Fruit fly (Drosophila melanogaster) whole organism, prepupa: ENCODE results near the gene CG14518.
A peak's percentile ranks its signal among the peaks of the same experiment; 100 is the strongest.

Experiments
- Blimp-1 ChIP-seq: fragments of 200-800 bp; sonication (Bioruptor generic); optimal IDR thresholded peaks from 3 replicates; lab custom pipeline; 2017; ENCODE audit warnings: missing biosample characterization, missing genetic modification characterization, mild to moderate bottlenecking, moderate library complexity, missing genetic modification reagents
- CG10631 ChIP-seq: fragments of 200-800 bp; sonication (Bioruptor generic); optimal IDR thresholded peaks from 2 replicates; lab custom pipeline; 2016; ENCODE audit warnings: missing biosample characterization, missing genetic modification characterization
- CG10669 ChIP-seq: fragments of 200-800 bp; sonication (Bioruptor generic); optimal IDR thresholded peaks from 3 replicates; lab custom pipeline; 2018; ENCODE audit warnings: missing biosample characterization, mild to moderate bottlenecking, missing genetic modification characterization, moderate library complexity
- CG11294 ChIP-seq: fragments of 200-800 bp; sonication (Bioruptor generic); IDR thresholded peaks from 2 replicates; pipeline ENCODE4 v1.3.6; 2022; ENCODE audit warnings: missing biosample characterization, missing genetic modification characterization
- CG11902 ChIP-seq: fragments of 200-800 bp; sonication (Bioruptor generic); optimal IDR thresholded peaks from 3 replicates; lab custom pipeline; 2016; ENCODE audit warnings: missing biosample characterization, missing genetic modification characterization
- CG15336 ChIP-seq: fragments of 200-800 bp; sonication (Bioruptor generic); IDR thresholded peaks from 2 replicates; pipeline ENCODE4 v1.3.6; 2022; ENCODE audit warnings: missing biosample characterization, missing genetic modification characterization
- CG1621 ChIP-seq: fragments of 200-800 bp; sonication (Bioruptor generic); optimal IDR thresholded peaks from 3 replicates; lab custom pipeline; 2018; ENCODE audit warnings: missing biosample characterization, mild to moderate bottlenecking, missing genetic modification characterization
- CG16779 ChIP-seq: fragments of 200-800 bp; sonication (Bioruptor generic); optimal IDR thresholded peaks from 3 replicates; lab custom pipeline; 2017; ENCODE audit warnings: missing biosample characterization, mild to moderate bottlenecking, missing genetic modification characterization
- CG3032 ChIP-seq: fragments of 200-800 bp; optimal IDR thresholded peaks from 2 replicates; lab custom pipeline; 2019; ENCODE audit warnings: missing biosample characterization, mild to moderate bottlenecking, missing genetic modification characterization, moderate library complexity
- CG31627 ChIP-seq: fragments of 200-800 bp; sonication (Bioruptor generic); optimal IDR thresholded peaks from 3 replicates; lab custom pipeline; 2016; ENCODE audit warnings: missing biosample characterization, missing genetic modification characterization
- CG32006 ChIP-seq: fragments of 200-800 bp; sonication (Bioruptor generic); optimal IDR thresholded peaks from 3 replicates; lab custom pipeline; 2017; ENCODE audit warnings: missing biosample characterization, mild to moderate bottlenecking, missing genetic modification characterization
- CG3919 ChIP-seq: fragments of 200-800 bp; sonication (Bioruptor generic); optimal IDR thresholded peaks from 3 replicates; lab custom pipeline; 2016; ENCODE audit warnings: missing biosample characterization, missing genetic modification characterization
- CG4318 ChIP-seq: fragments of 200-800 bp; sonication (Bioruptor generic); optimal IDR thresholded peaks from 3 replicates; lab custom pipeline; 2017; ENCODE audit warnings: missing biosample characterization, mild to moderate bottlenecking, missing genetic modification characterization
- CG6276 ChIP-seq: fragments of 200-800 bp; sonication (Bioruptor generic); optimal IDR thresholded peaks from 2 replicates; lab custom pipeline; 2017; ENCODE audit warnings: missing biosample characterization, mild to moderate bottlenecking, missing genetic modification characterization
- CG6792 ChIP-seq: fragments of 200-800 bp; sonication (Bioruptor generic); optimal IDR thresholded peaks from 3 replicates; lab custom pipeline; 2016; ENCODE audit warnings: missing biosample characterization, missing genetic modification characterization
- CG6808 ChIP-seq: fragments of 200-800 bp; sonication (Bioruptor generic); optimal IDR thresholded peaks from 3 replicates; lab custom pipeline; 2017; ENCODE audit warnings: missing biosample characterization, missing genetic modification characterization, mild to moderate bottlenecking, moderate library complexity, missing genetic modification reagents
- CG8119 ChIP-seq: fragments of 200-800 bp; sonication (Bioruptor generic); IDR thresholded peaks from 3 replicates; pipeline ENCODE4 v1.3.6; 2022; ENCODE audit warnings: missing biosample characterization, missing genetic modification characterization
- CG8319 ChIP-seq: fragments of 200-800 bp; sonication (Bioruptor generic); optimal IDR thresholded peaks from 3 replicates; lab custom pipeline; 2016; ENCODE audit warnings: missing biosample characterization, missing genetic modification characterization
- CG8632 ChIP-seq: fragments of 200-800 bp; sonication (Bioruptor generic); optimal IDR thresholded peaks from 3 replicates; lab custom pipeline; 2016; ENCODE audit warnings: missing biosample characterization, missing genetic modification characterization
- CG9139 ChIP-seq: fragments of 200-800 bp; sonication (Bioruptor generic); optimal IDR thresholded peaks from 3 replicates; lab custom pipeline; 2017; ENCODE audit warnings: missing biosample characterization, mild to moderate bottlenecking, missing genetic modification characterization
- Eip75B ChIP-seq: fragments of 200-800 bp; sonication (Bioruptor generic); optimal IDR thresholded peaks from 3 replicates; lab custom pipeline; 2016; ENCODE audit warnings: missing biosample characterization, missing genetic modification characterization
- Eip78C ChIP-seq: fragments of 200-800 bp; sonication (Bioruptor generic); peaks from one replicate; lab custom pipeline; 2016; ENCODE audit warnings: missing biosample characterization, missing genetic modification characterization
- Eip93F ChIP-seq: fragments of 200-800 bp; sonication (Bioruptor generic); optimal IDR thresholded peaks from 2 replicates; lab custom pipeline; 2016; ENCODE audit warnings: missing biosample characterization, mild to moderate bottlenecking, missing genetic modification characterization
- Ets21C ChIP-seq: fragments of 200-800 bp; sonication (Bioruptor generic); optimal IDR thresholded peaks from 3 replicates; lab custom pipeline; 2016; ENCODE audit warnings: missing biosample characterization, missing genetic modification characterization
- Ets96B ChIP-seq: fragments of 200-800 bp; optimal IDR thresholded peaks from 2 replicates; lab custom pipeline; 2019; ENCODE audit warnings: missing biosample characterization, mild to moderate bottlenecking, missing genetic modification characterization, moderate library complexity
- Hr38 ChIP-seq: sonication (Bioruptor generic); optimal IDR thresholded peaks from 2 replicates; lab custom pipeline; 2016; ENCODE audit warnings: missing biosample characterization, missing genetic modification characterization
- Hr39 ChIP-seq: fragments of 200-800 bp; sonication (Bioruptor generic); optimal IDR thresholded peaks from 2 replicates; lab custom pipeline; 2016; ENCODE audit warnings: missing biosample characterization, missing genetic modification characterization
- Hr4 ChIP-seq: fragments of 200-800 bp; sonication (Bioruptor generic); optimal IDR thresholded peaks from 3 replicates; lab custom pipeline; 2016; ENCODE audit warnings: missing biosample characterization, missing genetic modification characterization
- Lpt ChIP-seq: fragments of 200-800 bp; sonication (Bioruptor generic); optimal IDR thresholded peaks from 3 replicates; lab custom pipeline; 2016; ENCODE audit warnings: missing biosample characterization, missing genetic modification characterization
- Met ChIP-seq: fragments of 200-800 bp; sonication (Bioruptor generic); optimal IDR thresholded peaks from 3 replicates; lab custom pipeline; 2016; ENCODE audit warnings: missing biosample characterization, missing genetic modification characterization
- OdsH ChIP-seq: fragments of 200-800 bp; sonication (Bioruptor generic); optimal IDR thresholded peaks from 3 replicates; lab custom pipeline; 2016; ENCODE audit warnings: missing biosample characterization, missing genetic modification characterization
- Smox ChIP-seq: fragments of 200-800 bp; sonication (Bioruptor generic); optimal IDR thresholded peaks from 3 replicates; lab custom pipeline; 2016; ENCODE audit warnings: missing biosample characterization, missing genetic modification characterization
- Sox15 ChIP-seq: fragments of 200-800 bp; sonication (Bioruptor generic); optimal IDR thresholded peaks from 3 replicates; lab custom pipeline; 2016; ENCODE audit warnings: missing biosample characterization, missing genetic modification characterization
- achi ChIP-seq: fragments of 200-800 bp; sonication (Bioruptor generic); optimal IDR thresholded peaks from 3 replicates; lab custom pipeline; 2016; ENCODE audit warnings: missing biosample characterization, missing genetic modification characterization
- acj6 ChIP-seq: fragments of 200-800 bp; sonication (Bioruptor generic); optimal IDR thresholded peaks from 3 replicates; lab custom pipeline; 2016; ENCODE audit warnings: missing biosample characterization, missing genetic modification characterization
- cyc ChIP-seq: fragments of 200-800 bp; sonication (Bioruptor generic); optimal IDR thresholded peaks from 3 replicates; lab custom pipeline; 2016; ENCODE audit warnings: missing biosample characterization, missing genetic modification characterization
- dsx ChIP-seq: fragments of 200-800 bp; optimal IDR thresholded peaks from 3 replicates; lab custom pipeline; 2019; ENCODE audit warnings: missing biosample characterization, mild to moderate bottlenecking, missing genetic modification characterization, moderate library complexity; ENCODE audit not compliant: poor library complexity, severe bottlenecking
- eg ChIP-seq: fragments of 200-800 bp; sonication (Bioruptor generic); IDR thresholded peaks from 3 replicates; pipeline ENCODE4 v1.3.6; 2022; ENCODE audit warnings: missing biosample characterization, missing genetic modification characterization
- esn ChIP-seq: fragments of 200-800 bp; sonication (Bioruptor generic); optimal IDR thresholded peaks from 2 replicates; lab custom pipeline; 2016; ENCODE audit warnings: missing biosample characterization, mild to moderate bottlenecking, missing genetic modification characterization, moderate library complexity
- fd59A ChIP-seq: fragments of 200-800 bp; sonication (Bioruptor generic); optimal IDR thresholded peaks from 2 replicates; lab custom pipeline; 2017; ENCODE audit warnings: missing biosample characterization, mild to moderate bottlenecking, missing genetic modification characterization, missing genetic modification reagents
- fd85E ChIP-seq: fragments of 200-800 bp; sonication (Bioruptor generic); optimal IDR thresholded peaks from 3 replicates; lab custom pipeline; 2016; ENCODE audit warnings: missing biosample characterization, missing genetic modification characterization
- fkh ChIP-seq: fragments of 200-800 bp; sonication (Bioruptor generic); optimal IDR thresholded peaks from 3 replicates; lab custom pipeline; 2017; ENCODE audit warnings: missing biosample characterization, mild to moderate bottlenecking, missing genetic modification characterization, moderate library complexity
- lz ChIP-seq: fragments of 200-800 bp; sonication (Bioruptor generic); optimal IDR thresholded peaks from 3 replicates; lab custom pipeline; 2016; ENCODE audit warnings: missing biosample characterization, missing genetic modification characterization
- net ChIP-seq: fragments of 200-800 bp; sonication (Bioruptor generic); optimal IDR thresholded peaks from 3 replicates; lab custom pipeline; 2016; ENCODE audit warnings: missing biosample characterization, missing genetic modification characterization
- pdm3 ChIP-seq: fragments of 200-800 bp; sonication (Bioruptor generic); optimal IDR thresholded peaks from 3 replicates; lab custom pipeline; 2016; ENCODE audit warnings: missing biosample characterization, missing genetic modification characterization
- salr ChIP-seq, 2 experiments: fragments of 200-800 bp; sonication (Bioruptor generic); optimal IDR thresholded peaks; 3 replicates each; lab custom pipeline; 2016 to 2018; ENCODE audit warnings: missing biosample characterization in 2 of 2, missing genetic modification characterization in 2 of 2, mild to moderate bottlenecking in 1 of 2
- spab ChIP-seq: fragments of 200-800 bp; sonication (Bioruptor generic); optimal IDR thresholded peaks from 2 replicates; lab custom pipeline; 2017; ENCODE audit warnings: missing biosample characterization, mild to moderate bottlenecking, missing genetic modification characterization, missing genetic modification reagents
- ss ChIP-seq, 2 experiments: fragments of 200-800 bp; sonication (Bioruptor generic); optimal IDR thresholded peaks; 2 replicates in 1 of 2; 3 replicates in 1 of 2; lab custom pipeline; 2017 to 2018; ENCODE audit warnings: mild to moderate bottlenecking in 2 of 2, missing biosample characterization in 2 of 2, missing genetic modification characterization in 2 of 2, moderate library complexity in 1 of 2
- svp ChIP-seq: fragments of 200-800 bp; sonication (Bioruptor generic); peaks from one replicate; lab custom pipeline; 2016; ENCODE audit warnings: missing biosample characterization, missing genetic modification characterization
- topi ChIP-seq: fragments of 200-800 bp; sonication (Bioruptor generic); optimal IDR thresholded peaks from 3 replicates; lab custom pipeline; 2016; ENCODE audit warnings: missing biosample characterization, missing genetic modification characterization
- vri ChIP-seq: fragments of 200-800 bp; sonication (Bioruptor generic); optimal IDR thresholded peaks from 3 replicates; lab custom pipeline; 2016; ENCODE audit warnings: missing biosample characterization, mild to moderate bottlenecking, missing genetic modification characterization

CG14518 gene

dm6 chr3R:29068430-29069207, 43.8 kb downstream of the CG14518 start:
- TF ChIP-seq Hr39 (GFP tag; lab: Kevin White, UChicago) = peak; percentile 7
- TF ChIP-seq Eip75B (GFP tag; lab: Kevin White, UChicago) = no peak
- no peak for TF ChIP-seq CG1621 (tag; lab: Kevin White, UChicago)
- no peak for TF ChIP-seq CG4318 (GFP tag; lab: Kevin White, UChicago)
- no peak for TF ChIP-seq ss (GFP tag; optimal IDR thresholded peaks at IDR 0.05; lab: Kevin White, UChicago)
- TF ChIP-seq Lpt (GFP tag; lab: Kevin White, UChicago) = no peak
- TF ChIP-seq fd85E = no peak
- peak; percentile 49; the same call in 1 of the 3 replicates for TF ChIP-seq eg (GFP tag; lab: Robert Waterston, UW)
- TF ChIP-seq Eip78C = peak; percentile 35
- TF ChIP-seq CG10669 (GFP tag; lab: Kevin White, UChicago) = no peak
- TF ChIP-seq CG8319 (GFP tag; lab: Kevin White, UChicago) = no peak
- TF ChIP-seq acj6 = peak; percentile 8
- TF ChIP-seq topi (GFP tag; lab: Kevin White, UChicago) = peak; percentile 6
- TF ChIP-seq svp (GFP tag; lab: Kevin White, UChicago) = no peak
- TF ChIP-seq cyc (GFP tag; lab: Kevin White, UChicago) = no peak
- no peak for TF ChIP-seq spab (GFP tag; lab: Kevin White, UChicago)
- TF ChIP-seq Ets96B (tag; lab: Kevin White, UChicago) = no peak
- no peak for TF ChIP-seq pdm3
- no peak for TF ChIP-seq achi (GFP tag; lab: Kevin White, UChicago)
- TF ChIP-seq vri (GFP tag; lab: Kevin White, UChicago) = peak; percentile 12
- no peak for TF ChIP-seq Hr38 (GFP tag; lab: Kevin White, UChicago)
- TF ChIP-seq CG15336 (GFP tag; lab: Robert Waterston, UW) = peak; percentile 34; the same call in 1 of the 2 replicates
- no peak for TF ChIP-seq OdsH (GFP tag; lab: Kevin White, UChicago)
- no peak for TF ChIP-seq salr (GFP tag; optimal IDR thresholded peaks at IDR 0.05; lab: Kevin White, UChicago)
- no peak for TF ChIP-seq Eip93F (GFP tag; lab: Kevin White, UChicago)
- peak; percentile 35; the same call in 1 of the 3 replicates for TF ChIP-seq CG8119
- TF ChIP-seq CG31627 (GFP tag; lab: Kevin White, UChicago) = peak; percentile 14
- no peak for TF ChIP-seq CG11902 (GFP tag; lab: Kevin White, UChicago)
- no peak for TF ChIP-seq dsx
- TF ChIP-seq fkh (GFP tag; lab: Kevin White, UChicago) = no peak
- TF ChIP-seq Met = peak; percentile 23
- no peak for TF ChIP-seq CG3032 (tag; lab: Kevin White, UChicago)
- TF ChIP-seq net (GFP tag; lab: Kevin White, UChicago) = no peak
- TF ChIP-seq esn (GFP tag; lab: Kevin White, UChicago) = peak; percentile 37
- no peak for TF ChIP-seq Ets21C (GFP tag; lab: Kevin White, UChicago)
- no peak for TF ChIP-seq lz (GFP tag; lab: Kevin White, UChicago)
- peak; percentile 23 for TF ChIP-seq Hr4
- TF ChIP-seq CG3919 (GFP tag; lab: Kevin White, UChicago) = no peak
- no peak for TF ChIP-seq fd59A (GFP tag; lab: Kevin White, UChicago)
- no peak for TF ChIP-seq CG16779 (tag; lab: Kevin White, UChicago)
- TF ChIP-seq CG9139 = no peak
- TF ChIP-seq CG32006 (GFP tag; lab: Kevin White, UChicago) = peak; percentile 32
- TF ChIP-seq CG6276 = no peak
- no peak for TF ChIP-seq Sox15
- TF ChIP-seq CG8632 (GFP tag; lab: Kevin White, UChicago) = no peak
- TF ChIP-seq CG6792 (GFP tag; lab: Kevin White, UChicago) = no peak
- TF ChIP-seq Blimp-1 (GFP tag; lab: Kevin White, UChicago) = no peak
- no peak for TF ChIP-seq CG6808 (GFP tag; lab: Kevin White, UChicago)
- TF ChIP-seq Smox = no peak
- TF ChIP-seq CG11294 (GFP tag; lab: Robert Waterston, UW) = no peak
- no peak for TF ChIP-seq CG10631 (GFP tag; lab: Kevin White, UChicago)
